Fruit fly (Drosophila melanogaster): ENCODE measurements around the gene CG14322.

Gene CG14322

DNA sequence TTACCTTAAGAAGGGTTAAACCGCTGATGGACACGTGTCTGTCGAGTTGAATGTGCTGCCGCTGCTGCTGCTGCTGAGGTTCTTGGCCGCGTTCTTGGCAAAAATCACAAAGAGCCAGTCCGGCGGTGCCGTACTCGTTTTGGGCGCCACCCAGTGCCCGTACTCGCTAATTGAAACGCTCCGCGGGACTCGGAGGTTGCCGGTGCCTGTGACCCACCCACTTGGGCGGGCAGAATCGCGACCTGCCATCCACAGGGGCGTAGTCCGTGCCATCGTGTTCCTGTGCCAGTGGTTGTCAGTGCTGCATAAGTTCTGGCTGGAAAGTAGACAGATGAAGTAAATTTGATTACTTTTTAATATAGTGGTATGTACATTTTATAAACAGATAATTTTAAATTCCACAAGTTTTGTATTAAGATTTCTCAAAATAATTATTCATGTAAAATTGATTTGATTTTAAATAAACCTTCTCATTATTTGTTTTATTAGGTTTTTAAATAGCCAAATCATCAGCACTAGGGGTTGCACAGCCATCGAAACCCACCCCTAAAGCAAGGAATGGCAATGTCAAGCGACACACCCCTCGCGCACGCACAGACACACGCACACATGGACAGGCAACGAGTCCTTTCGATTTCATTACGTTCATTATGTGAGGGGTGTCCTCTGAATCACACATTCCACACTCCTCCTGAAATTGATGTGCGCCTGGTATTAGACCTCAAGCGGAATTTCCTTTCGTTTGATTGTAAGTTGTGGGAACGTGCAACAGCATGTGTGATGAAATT lies 42.4 kb upstream of the CG14322 start (continued):
- TF ChIP-seq Hr51 (GFP tag; optimal IDR thresholded peaks at IDR 0.05) (peak in 1 of 2 experiments; percentile 41), gro (GFP tag; optimal IDR thresholded peaks at IDR 0.05) (no peak), CG4404 (GFP tag; IDR thresholded peaks at IDR 0.05) (no peak), CG32532 (GFP tag; IDR thresholded peaks at IDR 0.05) (0 out of 2 replicates have a peak, but pooled peaks have one; percentile 15), Usf (GFP tag; optimal IDR thresholded peaks at IDR 0.05) (no peak), CG12219 (GFP tag; optimal IDR thresholded peaks at IDR 0.05) (no peak), CG14441 (GFP tag; IDR thresholded peaks at IDR 0.05) (no peak), CG6683 (GFP tag; optimal IDR thresholded peaks at IDR 0.05) (peak; percentile 18), CG10147 (GFP tag; optimal IDR thresholded peaks at IDR 0.05) (no peak), CG7372 (GFP tag; IDR thresholded peaks at IDR 0.05) (no peak), shn (GFP tag; optimal IDR thresholded peaks at IDR 0.05) (no peak), CG4730 (GFP tag; IDR thresholded peaks at IDR 0.05) (no peak), Chrac-16 (GFP tag; optimal IDR thresholded peaks at IDR 0.05) (no peak), phol (tag; optimal IDR thresholded peaks at IDR 0.05) (peak; percentile 11), NfI (GFP tag; optimal IDR thresholded peaks at IDR 0.05) (no peak), CG34376 (GFP tag; optimal IDR thresholded peaks at IDR 0.05) (peak; percentile 16), ewg (GFP tag; optimal IDR thresholded peaks at IDR 0.05) (no peak), dan (GFP tag; IDR thresholded peaks at IDR 0.05) (no peak), otp (GFP tag; IDR thresholded peaks at IDR 0.05) (no peak), CG5180 (GFP tag; optimal IDR thresholded peaks at IDR 0.05) (no peak), twi (tag; optimal IDR thresholded peaks at IDR 0.05) (peak; percentile 52), sd (tag; optimal IDR thresholded peaks at IDR 0.05) (peak; percentile 100), h (optimal IDR thresholded peaks at IDR 0.05) (no peak), fd3F (GFP tag; optimal IDR thresholded peaks at IDR 0.05) (no peak), pnt (GFP tag; optimal IDR thresholded peaks at IDR 0.05) (no peak), CG16813 (GFP tag; IDR thresholded peaks at IDR 0.05; ENCODE audit: partially characterized antibody) (no peak), CG17802 (tag; optimal IDR thresholded peaks at IDR 0.05) (no peak), CG7745 (tag; optimal IDR thresholded peaks at IDR 0.05) (peak; percentile 34), Sry-δ (GFP tag; optimal IDR thresholded peaks at IDR 0.05) (no peak), CG10543 (GFP tag; optimal IDR thresholded peaks at IDR 0.05) (peak; percentile 28), CG4328 (GFP tag; optimal IDR thresholded peaks at IDR 0.05) (peak; percentile 2), btn (GFP tag; optimal IDR thresholded peaks at IDR 0.05) (no peak), tll (GFP tag; optimal IDR thresholded peaks at IDR 0.05) (peak in 1 of 2 experiments; percentile 19), prd (optimal IDR thresholded peaks at IDR 0.05) (no peak), prd (GFP tag; IDR thresholded peaks at IDR 0.05) (0 out of 3 replicates have a peak, but pooled peaks have one; percentile 25), gem (tag; optimal IDR thresholded peaks at IDR 0.05) (peak; percentile 44), mld (GFP tag; IDR thresholded peaks at IDR 0.05; ENCODE audit: partially characterized antibody) (no peak), Max (GFP tag; optimal IDR thresholded peaks at IDR 0.05) (no peak), grn (GFP tag; optimal IDR thresholded peaks at IDR 0.05) (no peak), bigmax (GFP tag; optimal IDR thresholded peaks at IDR 0.05) (no peak), HLH54F (GFP tag; optimal IDR thresholded peaks at IDR 0.05) (no peak), CG14710 (tag; optimal IDR thresholded peaks at IDR 0.05) (no peak), Nf-YB (GFP tag; optimal IDR thresholded peaks at IDR 0.05) (peak; percentile 71), Drgx (GFP tag; IDR thresholded peaks at IDR 0.05) (no peak), CG11504 (tag; optimal IDR thresholded peaks at IDR 0.05) (peak; percentile 14), crc (GFP tag; optimal IDR thresholded peaks at IDR 0.05) (no peak), Deaf1 (tag; optimal IDR thresholded peaks at IDR 0.05) (peak; percentile 24), Dbx (GFP tag; IDR thresholded peaks at IDR 0.05) (no peak), CG43689 (GFP tag; IDR thresholded peaks at IDR 0.05) (no peak)
